Worm (Caenorhabditis elegans) whole organism, young adult: Measurements from ENCODE around the gene F52E4.5.

ENCODE experiments used
- B0336.3 ChIP-seq: fragments of 200-800 bp; sonication (Bioruptor generic); IDR thresholded peaks from 2 replicates; pipeline ENCODE4 v1.3.6; 2022; ENCODE audit warnings: missing genetic modification characterization, missing compliant biosample characterization
- C17E4.6 ChIP-seq: fragments of 200-800 bp; sonication (Bioruptor generic); IDR thresholded peaks from 2 replicates; pipeline ENCODE4 v1.3.6; 2022; ENCODE audit warnings: missing genetic modification reagents, missing genetic modification characterization, missing compliant biosample characterization
- F10E7.11 ChIP-seq: sonication (generic microtip); optimal IDR thresholded peaks from 2 replicates; lab custom pipeline; 2017; ENCODE audit warnings: mild to moderate bottlenecking, missing genetic modification characterization, moderate library complexity, missing compliant biosample characterization
- F37B4.10 ChIP-seq: fragments of 200-800 bp; sonication (Bioruptor generic); IDR thresholded peaks from 2 replicates; pipeline ENCODE4 v1.3.6; 2022; ENCODE audit warnings: missing genetic modification characterization, missing compliant biosample characterization
- F39B2.1 ChIP-seq: fragments of 200-800 bp; sonication (Bioruptor generic); IDR thresholded peaks from 2 replicates; pipeline ENCODE4 v1.3.6; 2022; ENCODE audit warnings: missing genetic modification reagents, missing genetic modification characterization, missing compliant biosample characterization
- F49E8.2 ChIP-seq: sonication (generic microtip); optimal IDR thresholded peaks from 3 replicates; lab custom pipeline; 2017; ENCODE audit warnings: missing genetic modification characterization, mild to moderate bottlenecking, missing compliant biosample characterization, antibody characterized with exemption, moderate library complexity; ENCODE audit not compliant: insufficient read depth
- K11D2.4 ChIP-seq: fragments of 200-800 bp; sonication (Bioruptor generic); IDR thresholded peaks from 2 replicates; pipeline ENCODE4 v1.3.6; 2022; ENCODE audit warnings: missing genetic modification reagents, missing genetic modification characterization, missing compliant biosample characterization
- K12H6.12 ChIP-seq: fragments of 200-800 bp; sonication (Bioruptor generic); optimal IDR thresholded peaks from 2 replicates; lab custom pipeline; 2018; ENCODE audit warnings: mild to moderate bottlenecking, missing genetic modification characterization, missing compliant biosample characterization
- T26A5.8 ChIP-seq: sonication (generic microtip); optimal IDR thresholded peaks from 2 replicates; lab custom pipeline; 2016; ENCODE audit warnings: missing genetic modification characterization, missing compliant biosample characterization
- Y53F4B.3 ChIP-seq: fragments of 200-800 bp; sonication (Bioruptor generic); IDR thresholded peaks from 2 replicates; pipeline ENCODE4 v1.3.6; 2022; ENCODE audit warnings: missing genetic modification reagents, missing genetic modification characterization, missing compliant biosample characterization
- Y53G8AR.9 ChIP-seq: fragments of 200-800 bp; sonication (Bioruptor generic); conservative IDR thresholded peaks from 2 replicates; pipeline ENCODE4 v1.3.6; 2022; ENCODE audit warnings: missing genetic modification reagents, missing genetic modification characterization, missing compliant biosample characterization
- ZK185.1 ChIP-seq: sonication (generic microtip); optimal IDR thresholded peaks from 2 replicates; lab custom pipeline; 2016; ENCODE audit warnings: mild to moderate bottlenecking, missing genetic modification characterization, missing compliant biosample characterization; ENCODE audit not compliant: poor library complexity, severe bottlenecking
- aptf-3 ChIP-seq: fragments of 200-800 bp; sonication (Bioruptor generic); IDR thresholded peaks from 2 replicates; pipeline ENCODE4 v1.3.6; 2022; ENCODE audit warnings: missing genetic modification characterization, missing compliant biosample characterization
- atf-7 ChIP-seq: sonication (generic microtip); optimal IDR thresholded peaks from 2 replicates; lab custom pipeline; 2017; ENCODE audit warnings: mild to moderate bottlenecking, missing genetic modification characterization, missing compliant biosample characterization
- athp-1 ChIP-seq: sonication (generic microtip); optimal IDR thresholded peaks from 2 replicates; lab custom pipeline; 2017; ENCODE audit warnings: mild to moderate bottlenecking, missing genetic modification characterization, missing compliant biosample characterization
- attf-5 ChIP-seq: fragments of 200-800 bp; sonication (Bioruptor generic); optimal IDR thresholded peaks from 2 replicates; lab custom pipeline; 2018; ENCODE audit warnings: mild to moderate bottlenecking, missing genetic modification characterization, missing compliant biosample characterization
- bed-1 ChIP-seq: fragments of 200-800 bp; sonication (Bioruptor generic); IDR thresholded peaks from 2 replicates; pipeline ENCODE4 v1.3.6; 2022; ENCODE audit warnings: missing genetic modification reagents, missing genetic modification characterization, missing compliant biosample characterization
- cebp-1 ChIP-seq, 2 experiments: fragments of 200-800 bp in 1 of 2; sonication (Bioruptor generic) in 1 of 2; sonication (generic microtip) in 1 of 2; IDR thresholded peaks in 1 of 2; optimal IDR thresholded peaks in 1 of 2; 2 replicates each; pipeline versions ENCODE4 v1.3.6 to Lab custom; 2017 to 2022; ENCODE audit warnings: missing compliant biosample characterization in 2 of 2, missing genetic modification characterization in 2 of 2, mild to moderate bottlenecking in 1 of 2, missing genetic modification reagents in 1 of 2, moderate library complexity in 1 of 2
- ceh-27 ChIP-seq: fragments of 200-800 bp; sonication (Bioruptor generic); optimal IDR thresholded peaks from 2 replicates; lab custom pipeline; 2018; ENCODE audit warnings: mild to moderate bottlenecking, missing genetic modification characterization, moderate library complexity, missing compliant biosample characterization
- ceh-40 ChIP-seq: fragments of 200-800 bp; sonication (Bioruptor generic); IDR thresholded peaks from 2 replicates; pipeline ENCODE4 v1.3.6; 2022; ENCODE audit warnings: missing genetic modification characterization, missing compliant biosample characterization
- ceh-79 ChIP-seq: sonication (generic microtip); optimal IDR thresholded peaks from 2 replicates; lab custom pipeline; 2017; ENCODE audit warnings: mild to moderate bottlenecking, missing genetic modification characterization, missing compliant biosample characterization
- dox-1 ChIP-seq: fragments of 200-800 bp; sonication (Bioruptor generic); IDR thresholded peaks from 2 replicates; pipeline ENCODE4 v1.3.6; 2022; ENCODE audit warnings: missing genetic modification reagents, missing genetic modification characterization, missing compliant biosample characterization
- dpff-1 ChIP-seq: sonication (generic microtip); optimal IDR thresholded peaks from 2 replicates; lab custom pipeline; 2017; ENCODE audit warnings: mild to moderate bottlenecking, missing genetic modification characterization, missing compliant biosample characterization
- dpl-1 ChIP-seq: fragments of 150-350 bp; optimal IDR thresholded peaks from 2 replicates; lab custom pipeline; 2014; ENCODE audit warnings: missing biosample characterization, missing genetic modification reagents, missing genetic modification characterization
- ets-4 ChIP-seq: fragments of 200-800 bp; sonication (Bioruptor generic); optimal IDR thresholded peaks from 2 replicates; lab custom pipeline; 2018; ENCODE audit warnings: mild to moderate bottlenecking, missing genetic modification characterization, missing compliant biosample characterization
- hrde-1 ChIP-seq: sonication (generic microtip); optimal IDR thresholded peaks from 2 replicates; lab custom pipeline; 2016; ENCODE audit warnings: missing genetic modification characterization, mild to moderate bottlenecking, missing compliant biosample characterization, moderate library complexity, missing genotype, missing genetic modification reagents, borderline replicate concordance
- let-607 ChIP-seq, 2 experiments: fragments of 200-800 bp in 1 of 2; sonication (Bioruptor generic) in 1 of 2; sonication (generic microtip) in 1 of 2; optimal IDR thresholded peaks; 2 replicates each; lab custom pipeline; 2016 to 2018; ENCODE audit warnings: mild to moderate bottlenecking in 2 of 2, missing compliant biosample characterization in 2 of 2, missing genetic modification characterization in 2 of 2, moderate library complexity in 2 of 2, missing genotype in 1 of 2
- lsy-27 ChIP-seq: sonication (generic microtip); optimal IDR thresholded peaks from 2 replicates; lab custom pipeline; 2017; ENCODE audit warnings: missing genetic modification characterization, mild to moderate bottlenecking, missing compliant biosample characterization, antibody characterized with exemption, missing genotype, borderline replicate concordance; ENCODE audit not compliant: insufficient read depth
- madf-8 ChIP-seq: fragments of 200-800 bp; sonication (Bioruptor generic); conservative IDR thresholded peaks from 2 replicates; pipeline ENCODE4 v1.3.6; 2022; ENCODE audit warnings: missing genetic modification reagents, missing genetic modification characterization, missing compliant biosample characterization
- mel-28 ChIP-seq: sonication (generic microtip); optimal IDR thresholded peaks from 2 replicates; lab custom pipeline; 2016; ENCODE audit warnings: borderline replicate concordance, mild to moderate bottlenecking, missing genetic modification characterization, missing compliant biosample characterization
- mes-4 ChIP-seq: sonication (generic microtip); optimal IDR thresholded peaks from 2 replicates; lab custom pipeline; 2016; ENCODE audit warnings: missing genotype, missing genetic modification characterization, missing compliant biosample characterization
- nfya-2 ChIP-seq: fragments of 200-800 bp; sonication (Bioruptor generic); IDR thresholded peaks from 2 replicates; pipeline ENCODE4 v1.3.6; 2022; ENCODE audit warnings: missing genetic modification reagents, missing genetic modification characterization, missing compliant biosample characterization
- nhr-179 ChIP-seq: sonication (generic microtip); optimal IDR thresholded peaks from 2 replicates; lab custom pipeline; 2016; ENCODE audit warnings: mild to moderate bottlenecking, missing genetic modification characterization, missing compliant biosample characterization
- nhr-27 ChIP-seq: fragments of 200-800 bp; sonication (Bioruptor generic); optimal IDR thresholded peaks from 2 replicates; lab custom pipeline; 2018; ENCODE audit warnings: mild to moderate bottlenecking, missing genetic modification characterization, moderate library complexity, missing compliant biosample characterization
- nhr-80 ChIP-seq: sonication (generic microtip); optimal IDR thresholded peaks from 2 replicates; lab custom pipeline; 2016; ENCODE audit warnings: missing genetic modification characterization, missing compliant biosample characterization
- pha-4 ChIP-seq: fragments of 150-350 bp; sonication (generic microtip); optimal IDR thresholded peaks from 2 replicates; lab custom pipeline; 2014; ENCODE audit warnings: missing biosample characterization, missing genetic modification reagents, missing genetic modification characterization
- sdz-38 ChIP-seq: sonication (generic microtip); optimal IDR thresholded peaks from 2 replicates; lab custom pipeline; 2016; ENCODE audit warnings: missing genotype, missing genetic modification characterization, missing compliant biosample characterization
- sea-2 ChIP-seq: fragments of 200-800 bp; sonication (Bioruptor generic); IDR thresholded peaks from 2 replicates; pipeline ENCODE4 v1.3.6; 2022; ENCODE audit warnings: missing genetic modification characterization, missing compliant biosample characterization
- snpc-1.1 ChIP-seq: sonication (generic microtip); optimal IDR thresholded peaks from 2 replicates; lab custom pipeline; 2017; ENCODE audit warnings: missing genetic modification characterization, mild to moderate bottlenecking, missing compliant biosample characterization, antibody characterized with exemption, moderate library complexity, missing genotype, missing genetic modification reagents; ENCODE audit not compliant: insufficient read depth
- sptf-2 ChIP-seq: fragments of 200-800 bp; sonication (Bioruptor generic); optimal IDR thresholded peaks from 2 replicates; lab custom pipeline; 2018; ENCODE audit warnings: mild to moderate bottlenecking, missing genetic modification characterization, missing compliant biosample characterization
- xnd-1 ChIP-seq: sonication (generic microtip); optimal IDR thresholded peaks from 2 replicates; lab custom pipeline; 2016; ENCODE audit warnings: missing genotype, missing genetic modification reagents, missing genetic modification characterization, missing compliant biosample characterization
- ztf-18 ChIP-seq: sonication (generic microtip); optimal IDR thresholded peaks from 2 replicates; lab custom pipeline; 2016; ENCODE audit warnings: missing genotype, mild to moderate bottlenecking, missing genetic modification characterization, missing compliant biosample characterization
- ztf-6 ChIP-seq: fragments of 200-800 bp; sonication (Bioruptor generic); IDR thresholded peaks from 2 replicates; pipeline ENCODE4 v1.3.6; 2022; ENCODE audit warnings: missing genetic modification reagents, missing genetic modification characterization, missing compliant biosample characterization

The F52E4.5 gene

ce11 chrX:3087245-3087644, at the start of gene F52E4.5:
F52E4.5 (minus strand) TSS chrX:3087345.
- TF ChIP-seq nhr-179 (tag; lab: Kevin White, UChicago): no peak
- no peak for TF ChIP-seq F39B2.1 (GFP tag; lab: Robert Waterston, UW)
- no peak for TF ChIP-seq atf-7 (tag; lab: Kevin White, UChicago)
- no peak for TF ChIP-seq aptf-3 (GFP tag; lab: Robert Waterston, UW)
- no peak for TF ChIP-seq sptf-2
- TF ChIP-seq madf-8 (GFP tag; lab: Robert Waterston, UW): no peak
- no peak for TF ChIP-seq mel-28 (tag; lab: Kevin White, UChicago)
- no peak for TF ChIP-seq ztf-6 (GFP tag; lab: Robert Waterston, UW)
- no peak for TF ChIP-seq K12H6.12 (tag; lab: Kevin White, UChicago)

- TF ChIP-seq lsy-27 (tag; lab: Kevin White, UChicago) (no peak), Y53G8AR.9 (GFP tag; lab: Robert Waterston, UW) (no peak), nhr-27 (no peak), K12H6.12 (tag; lab: Kevin White, UChicago) (no peak), mes-4 (tag; lab: Kevin White, UChicago) (no peak), sdz-38 (tag; lab: Kevin White, UChicago) (no peak), nhr-80 (no peak), dpff-1 (tag; lab: Kevin White, UChicago) (no peak)
Measured at ce11 chrX:3135186-3135585, 48.0 kb upstream of the F52E4.5 start, which contains the start of gene K10B3.1. K10B3.1 (plus strand) TSS chrX:3135486.

- TF ChIP-seq K12H6.12 (tag; lab: Kevin White, UChicago) (peak; percentile 95), dpl-1 (GFP tag; lab: Kevin White, UChicago) (no peak), C17E4.6 (GFP tag; lab: Robert Waterston, UW) (peak; percentile 72; the same call in 1 of the 2 replicates), F49E8.2 (no peak), nhr-80 (peak; percentile 95), ceh-40 (GFP tag; lab: Robert Waterston, UW) (no peak), ceh-79 (tag; lab: Kevin White, UChicago) (peak; percentile 47), ceh-27 (GFP tag; lab: Kevin White, UChicago) (peak; percentile 91), T26A5.8 (tag; lab: Kevin White, UChicago) (no peak), cebp-1 (GFP tag; IDR thresholded peaks at IDR 0.05; lab: Robert Waterston, UW) (peak; percentile 58; the same call in 1 of the 2 replicates), cebp-1 (tag; optimal IDR thresholded peaks at IDR 0.05; lab: Kevin White, UChicago) (peak; percentile 92), hrde-1 (tag; lab: Kevin White, UChicago) (no peak), K11D2.4 (GFP tag; lab: Robert Waterston, UW) (peak; percentile 76), ets-4 (GFP tag; lab: Kevin White, UChicago) (peak; percentile 37), ztf-18 (peak; percentile 63), F37B4.10 (GFP tag; lab: Robert Waterston, UW) (no peak), atf-7 (tag; lab: Kevin White, UChicago) (peak; percentile 76), sea-2 (GFP tag; lab: Robert Waterston, UW) (no peak), pha-4 (tag; lab: Kevin White, UChicago) (peak; percentile 94), attf-5 (GFP tag; lab: Kevin White, UChicago) (peak; percentile 94), bed-1 (GFP tag; lab: Robert Waterston, UW) (no peak), ztf-6 (GFP tag; lab: Robert Waterston, UW) (no peak), athp-1 (tag; lab: Kevin White, UChicago) (peak; percentile 33), F10E7.11 (tag; lab: Kevin White, UChicago) (no peak), let-607 (tag; optimal IDR thresholded peaks at IDR 0.05; lab: Kevin White, UChicago) (peak; percentile 72 to 75), Y53F4B.3 (GFP tag; lab: Robert Waterston, UW) (no peak), dox-1 (GFP tag; lab: Robert Waterston, UW) (peak; percentile 94), nfya-2 (GFP tag; lab: Robert Waterston, UW) (no peak), xnd-1 (tag; lab: Kevin White, UChicago) (no peak), snpc-1.1 (tag; lab: Kevin White, UChicago) (peak; percentile 23), F39B2.1 (GFP tag; lab: Robert Waterston, UW) (no peak), ZK185.1 (tag; lab: Kevin White, UChicago) (peak; percentile 61), B0336.3 (peak; percentile 93)
Measured at ce11 chrX:3127626-3128142, 40.5 kb upstream of the F52E4.5 start.
